Worm (Caenorhabditis elegans): ENCODE results near the gene dnj-25.

dnj-25 gene

ce11 chrV:20714503-20714902, 29.6 kb downstream of the dnj-25 start:
- TF ChIP-seq flt-1 (GFP tag; IDR thresholded peaks at IDR 0.05) (no peak), scrt-1 (GFP tag; IDR thresholded peaks at IDR 0.05) (no peak), ets-7 (tag; optimal IDR thresholded peaks at IDR 0.05) (no peak), B0310.2 (tag; optimal IDR thresholded peaks at IDR 0.05) (no peak), F13C5.2 (tag; optimal IDR thresholded peaks at IDR 0.05) (no peak), hnd-1 (tag; optimal IDR thresholded peaks at IDR 0.05) (no peak), ama-1 (optimal IDR thresholded peaks at IDR 0.05) (no peak), ceh-36 (tag; optimal IDR thresholded peaks at IDR 0.05) (no peak)

ce11 chrV:20713620-20714019, 30.5 kb downstream of the dnj-25 start, which contains the start of gene Y44A6C.1:
Y44A6C.1 (plus strand) TSS chrV:20713920.
- no peak for TF ChIP-seq hmg-4 (GFP tag; optimal IDR thresholded peaks at IDR 0.05)
- no peak for TF ChIP-seq hmbx-1 (tag; optimal IDR thresholded peaks at IDR 0.05)
- no peak for TF ChIP-seq ama-1 (optimal IDR thresholded peaks at IDR 0.05)
- TF ChIP-seq tbx-37 (GFP tag; conservative IDR thresholded peaks at IDR 0.05) = no peak

- TF ChIP-seq ets-7 (tag; optimal IDR thresholded peaks at IDR 0.05) = no peak
Observed at ce11 chrV:20712994-20713326, 31.2 kb downstream of the dnj-25 start.

- no peak for TF ChIP-seq B0310.2 (tag; optimal IDR thresholded peaks at IDR 0.05)
- no peak for TF ChIP-seq sea-1 (GFP tag; conservative IDR thresholded peaks at IDR 0.05)
Observed at ce11 chrV:20712318-20712993, 31.7 kb downstream of the dnj-25 start.

ce11 chrV:20711733-20712132, 32.4 kb downstream of the dnj-25 start:
- TF ChIP-seq aly-1 (tag; optimal IDR thresholded peaks at IDR 0.05) = no peak
- no peak for TF ChIP-seq tbx-11 (GFP tag; IDR thresholded peaks at IDR 0.05)
- TF ChIP-seq scrt-1 (GFP tag; IDR thresholded peaks at IDR 0.05) = no peak
- no peak for TF ChIP-seq tra-4 (tag; optimal IDR thresholded peaks at IDR 0.05)
- TF ChIP-seq F13C5.2 (tag; optimal IDR thresholded peaks at IDR 0.05) = no peak
- no peak for TF ChIP-seq sea-1 (GFP tag; conservative IDR thresholded peaks at IDR 0.05)
- TF ChIP-seq ceh-36 (tag; optimal IDR thresholded peaks at IDR 0.05) = no peak
- no peak for TF ChIP-seq hmbx-1 (tag; optimal IDR thresholded peaks at IDR 0.05)

ce11 chrV:20710642-20711041, 33.5 kb downstream of the dnj-25 start:
- TF ChIP-seq hmg-4 (GFP tag; optimal IDR thresholded peaks at IDR 0.05) = no peak
- no peak for TF ChIP-seq sea-1 (GFP tag; conservative IDR thresholded peaks at IDR 0.05)
- no peak for TF ChIP-seq hnd-1 (tag; optimal IDR thresholded peaks at IDR 0.05)
- TF ChIP-seq tbx-37 (GFP tag; conservative IDR thresholded peaks at IDR 0.05) = no peak
- no peak for TF ChIP-seq F13C5.2 (tag; optimal IDR thresholded peaks at IDR 0.05)
- no peak for TF ChIP-seq pes-1 (GFP tag; IDR thresholded peaks at IDR 0.05)
- TF ChIP-seq hmbx-1 (tag; optimal IDR thresholded peaks at IDR 0.05) = no peak
- no peak for TF ChIP-seq ets-7 (tag; optimal IDR thresholded peaks at IDR 0.05)
- no peak for TF ChIP-seq scrt-1 (GFP tag; IDR thresholded peaks at IDR 0.05)
- TF ChIP-seq flt-1 (GFP tag; IDR thresholded peaks at IDR 0.05) = no peak
- TF ChIP-seq aly-1 (tag; optimal IDR thresholded peaks at IDR 0.05) = no peak
- no peak for TF ChIP-seq B0310.2 (tag; optimal IDR thresholded peaks at IDR 0.05)
- no peak for TF ChIP-seq tra-4 (tag; optimal IDR thresholded peaks at IDR 0.05)
- no peak for TF ChIP-seq ceh-13 (GFP tag; optimal IDR thresholded peaks at IDR 0.05)

ce11 chrV:20710156-20710555, 34.0 kb downstream of the dnj-25 start:
- no peak for TF ChIP-seq flt-1 (GFP tag; IDR thresholded peaks at IDR 0.05)
- no peak for TF ChIP-seq ceh-36 (tag; optimal IDR thresholded peaks at IDR 0.05)
- no peak for TF ChIP-seq pes-1 (GFP tag; IDR thresholded peaks at IDR 0.05)
- no peak for TF ChIP-seq tbx-11 (GFP tag; IDR thresholded peaks at IDR 0.05)
- no peak for TF ChIP-seq tbx-37 (GFP tag; conservative IDR thresholded peaks at IDR 0.05)
- TF ChIP-seq aly-1 (tag; optimal IDR thresholded peaks at IDR 0.05) = no peak
- no peak for TF ChIP-seq ama-1 (optimal IDR thresholded peaks at IDR 0.05)
- no peak for TF ChIP-seq hmbx-1 (tag; optimal IDR thresholded peaks at IDR 0.05)
- TF ChIP-seq hmg-4 (GFP tag; optimal IDR thresholded peaks at IDR 0.05) = no peak
- TF ChIP-seq scrt-1 (GFP tag; IDR thresholded peaks at IDR 0.05) = no peak
- TF ChIP-seq tra-4 (tag; optimal IDR thresholded peaks at IDR 0.05) = no peak
- no peak for TF ChIP-seq F13C5.2 (tag; optimal IDR thresholded peaks at IDR 0.05)
- no peak for TF ChIP-seq B0310.2 (tag; optimal IDR thresholded peaks at IDR 0.05)

ce11 chrV:20705125-20705524, 39.0 kb downstream of the dnj-25 start:
- TF ChIP-seq scrt-1 (GFP tag; IDR thresholded peaks at IDR 0.05) (0 out of 2 replicates have a peak, but pooled peaks have one; percentile 21), pes-1 (GFP tag; IDR thresholded peaks at IDR 0.05) (peak; percentile 42; the same call in 1 of the 2 replicates)

ce11 chrV:20703998-20704572, 40.1 kb downstream of the dnj-25 start, which contains the start of the genes F53F8.5 and F53F8.6:
F53F8.5 (minus strand) TSS chrV:20704049.
F53F8.6 (plus strand) TSS chrV:20704227.
- TF ChIP-seq scrt-1 (GFP tag; IDR thresholded peaks at IDR 0.05) (no peak), tbx-37 (GFP tag; conservative IDR thresholded peaks at IDR 0.05) (0 out of 2 replicates have a peak, but pooled peaks have one; percentile 20)

Measured in whole organism, early embryonic.